Fruit fly (Drosophila melanogaster): ENCODE measurements around the gene CG5290.

DNA sequence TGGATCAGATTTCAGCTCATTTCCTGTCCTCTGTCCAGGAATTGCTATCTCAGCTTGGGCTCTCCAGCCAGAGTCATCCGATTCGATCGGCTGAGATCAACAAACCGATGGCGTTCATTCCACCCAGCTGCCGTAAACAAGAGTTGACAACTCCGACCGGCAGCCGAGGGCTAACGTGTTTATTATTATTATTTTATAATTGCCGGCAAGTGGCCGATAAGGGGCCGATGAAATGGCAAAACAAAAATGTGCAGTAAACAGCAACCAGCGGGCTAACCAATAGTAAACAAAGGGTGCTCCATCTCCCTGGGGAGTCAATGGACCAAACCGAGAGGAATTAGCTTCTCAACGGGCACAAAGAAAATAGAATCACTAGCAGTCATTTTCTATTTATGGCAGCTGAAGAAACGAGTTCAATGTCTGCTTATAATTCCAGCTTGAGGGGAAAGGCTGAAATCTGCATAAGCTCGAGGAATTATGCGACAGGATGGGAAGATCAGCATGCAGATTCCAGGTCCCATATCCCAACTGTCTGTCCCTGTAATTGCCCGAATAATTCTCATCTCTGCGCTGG is 12.9 kb upstream of the CG5290 start:
- TF ChIP-seq dl (GFP tag; optimal IDR thresholded peaks at IDR 0.05; ENCODE audit: insufficient read depth in 1 of 2, partially characterized antibody in 2 of 2) = no peak
- TF ChIP-seq Abd-B (GFP tag; optimal IDR thresholded peaks at IDR 0.05) = no peak
- peak; percentile 16 for TF ChIP-seq fru (GFP tag; optimal IDR thresholded peaks at IDR 0.05)
- TF ChIP-seq h (GFP tag; optimal IDR thresholded peaks at IDR 0.05) = peak; percentile 43
- no peak for TF ChIP-seq Myc (optimal IDR thresholded peaks at IDR 0.05)
- TF ChIP-seq ey (GFP tag; optimal IDR thresholded peaks at IDR 0.05) = peak; percentile 12
